Worm (Caenorhabditis elegans): ENCODE measurements around the gene txt-2.
A peak's percentile ranks its signal among the peaks of the same experiment; 100 is the strongest.

The txt-2 gene

DNA sequence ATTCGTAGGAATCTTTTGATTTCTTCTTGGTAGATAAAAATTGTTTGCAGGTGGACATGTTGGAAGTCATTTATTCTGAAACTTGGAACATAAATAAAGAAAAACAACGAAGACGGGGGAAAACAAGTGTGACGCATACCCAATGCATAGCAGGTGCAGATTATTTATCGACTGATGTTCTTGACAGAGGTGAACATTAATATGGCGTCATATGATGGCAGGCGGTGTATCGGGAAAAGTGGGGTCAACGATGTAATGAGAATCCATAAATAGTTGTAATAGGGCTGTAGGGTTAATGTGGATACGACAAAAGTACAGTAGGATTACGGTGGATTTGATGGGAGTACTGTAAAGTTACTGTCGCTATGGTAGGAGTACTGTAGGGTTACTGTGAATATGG, at the start of gene txt-2:
TSS of gene txt-2 (minus strand) at position 214 of the 400 bp plus-strand sequence.
- TF ChIP-seq lin-32 (GFP tag; optimal IDR thresholded peaks at IDR 0.05), result no peak
- peak; percentile 91 for TF ChIP-seq nhr-2 (tag; optimal IDR thresholded peaks at IDR 0.05)

DNA sequence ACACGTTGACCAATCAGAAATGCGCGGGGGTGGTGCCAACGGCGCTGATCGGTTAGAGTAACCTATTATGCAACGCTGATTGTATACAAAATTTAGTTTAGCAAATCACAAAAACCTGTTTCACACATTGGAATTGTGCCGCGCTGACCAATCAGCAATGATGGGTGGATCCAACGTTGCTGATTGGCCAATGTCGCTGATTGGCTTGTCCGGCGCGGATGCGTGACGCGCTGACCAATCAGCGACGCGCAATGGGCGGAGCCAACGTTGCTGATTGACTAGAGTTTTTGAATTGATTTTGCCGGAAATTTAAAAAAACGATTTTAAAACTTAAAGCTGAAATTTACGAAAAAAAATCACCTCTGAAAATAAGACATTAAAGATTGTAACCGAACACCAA, 45.0 kb upstream of the txt-2 start:
- TF ChIP-seq bed-3 (GFP tag; optimal IDR thresholded peaks at IDR 0.05) (no peak), tbx-8 (GFP tag; optimal IDR thresholded peaks at IDR 0.05) (no peak), M03D4.4 (tag; optimal IDR thresholded peaks at IDR 0.05) (no peak), nhr-2 (tag; optimal IDR thresholded peaks at IDR 0.05) (no peak), mep-1 (tag; optimal IDR thresholded peaks at IDR 0.05) (no peak), unc-120 (tag; optimal IDR thresholded peaks at IDR 0.05; ENCODE audit: poor library complexity, severe bottlenecking) (no peak), elt-1 (tag; optimal IDR thresholded peaks at IDR 0.05; ENCODE audit: borderline replicate concordance, insufficient read depth) (no peak), nhr-28 (tag; optimal IDR thresholded peaks at IDR 0.05) (no peak), ham-2 (GFP tag; optimal IDR thresholded peaks at IDR 0.05) (no peak), lsy-2 (tag; optimal IDR thresholded peaks at IDR 0.05) (no peak), ceh-39 (tag; optimal IDR thresholded peaks at IDR 0.05) (no peak), lin-13 (tag; optimal IDR thresholded peaks at IDR 0.05) (no peak)

- TF ChIP-seq nhr-2 (tag; optimal IDR thresholded peaks at IDR 0.05) (no peak), sptf-1 (tag; optimal IDR thresholded peaks at IDR 0.05) (no peak), zip-8 (tag; optimal IDR thresholded peaks at IDR 0.05) (no peak), ztf-11 (tag; optimal IDR thresholded peaks at IDR 0.05) (no peak), snpc-4 (tag; optimal IDR thresholded peaks at IDR 0.05) (no peak), hlh-1 (tag; optimal IDR thresholded peaks at IDR 0.05) (peak; percentile 84), lin-32 (GFP tag; optimal IDR thresholded peaks at IDR 0.05) (no peak), unc-62 (GFP tag; optimal IDR thresholded peaks at IDR 0.05) (peak; percentile 10), unc-120 (tag; optimal IDR thresholded peaks at IDR 0.05; ENCODE audit: poor library complexity, severe bottlenecking) (peak; percentile 71), nhr-12 (tag; optimal IDR thresholded peaks at IDR 0.05) (no peak), ceh-83 (GFP tag; optimal IDR thresholded peaks at IDR 0.05) (no peak), ces-1 (GFP tag; optimal IDR thresholded peaks at IDR 0.05) (no peak), elt-1 (tag; optimal IDR thresholded peaks at IDR 0.05; ENCODE audit: borderline replicate concordance, insufficient read depth) (no peak), lin-13 (tag; optimal IDR thresholded peaks at IDR 0.05) (no peak), flh-1 (GFP tag; optimal IDR thresholded peaks at IDR 0.05) (no peak)
Measured at ce11 chrV:284808-285207, 44.5 kb upstream of the txt-2 start.

DNA sequence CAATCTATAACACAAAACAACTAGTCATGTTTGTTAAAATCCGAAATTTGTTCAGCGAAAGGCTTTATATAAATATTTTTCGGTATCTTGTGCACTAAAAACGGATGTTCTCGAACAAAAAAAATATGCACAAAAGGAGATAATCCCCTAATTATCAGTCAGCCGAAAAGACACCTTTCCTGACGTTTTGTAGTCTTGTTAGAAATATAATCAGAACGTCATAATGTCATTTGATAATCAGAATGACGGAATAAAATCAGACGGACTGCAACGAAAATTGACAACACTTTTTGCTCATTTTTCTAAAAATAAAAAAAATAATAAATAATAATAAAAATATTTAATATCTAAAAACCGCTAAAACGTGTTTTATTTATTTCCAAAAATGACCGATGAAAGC, 43.7 kb upstream of the txt-2 start:
- TF ChIP-seq nhr-2 (tag; optimal IDR thresholded peaks at IDR 0.05) (no peak), nhr-28 (tag; optimal IDR thresholded peaks at IDR 0.05) (no peak), lin-13 (tag; optimal IDR thresholded peaks at IDR 0.05) (no peak), ceh-43 (GFP tag; optimal IDR thresholded peaks at IDR 0.05) (no peak), nhr-76 (tag; optimal IDR thresholded peaks at IDR 0.05) (no peak), M03D4.4 (tag; optimal IDR thresholded peaks at IDR 0.05) (no peak), tbx-8 (GFP tag; optimal IDR thresholded peaks at IDR 0.05) (no peak), unc-39 (tag; optimal IDR thresholded peaks at IDR 0.05) (no peak), drap-1 (GFP tag; optimal IDR thresholded peaks at IDR 0.05) (no peak), ceh-39 (tag; optimal IDR thresholded peaks at IDR 0.05) (no peak), lin-32 (GFP tag; optimal IDR thresholded peaks at IDR 0.05) (no peak), nhr-12 (tag; optimal IDR thresholded peaks at IDR 0.05) (no peak), lsy-2 (tag; optimal IDR thresholded peaks at IDR 0.05) (no peak), snpc-4 (tag; optimal IDR thresholded peaks at IDR 0.05) (no peak), zip-8 (tag; optimal IDR thresholded peaks at IDR 0.05) (no peak), nhr-237 (tag; optimal IDR thresholded peaks at IDR 0.05) (no peak), sptf-1 (tag; optimal IDR thresholded peaks at IDR 0.05) (no peak), bed-3 (GFP tag; optimal IDR thresholded peaks at IDR 0.05) (no peak)

DNA sequence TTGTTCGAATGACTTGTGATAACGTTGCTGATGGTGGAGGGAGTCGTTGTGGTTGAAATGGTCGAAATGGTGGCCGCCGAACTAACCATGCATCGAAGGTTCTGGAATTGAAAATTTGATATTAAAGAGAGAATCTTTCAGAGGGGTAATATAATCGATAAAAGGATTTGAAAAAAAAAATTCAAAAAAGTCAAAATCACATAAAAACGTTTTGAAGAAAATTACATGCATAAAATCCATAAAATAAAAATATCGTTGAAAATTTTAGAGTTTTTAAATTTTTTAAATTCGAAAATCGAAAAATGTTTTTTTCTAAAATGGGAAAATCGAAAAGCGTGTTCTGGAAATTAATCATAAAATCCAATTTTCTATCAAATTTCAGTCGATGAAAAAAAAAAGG, 41.3 kb upstream of the txt-2 start, which contains the start of gene npr-5:
TSS of gene npr-5 (minus strand) at position 101 of the 400 bp plus-strand sequence.
- TF ChIP-seq pha-4 (tag; optimal IDR thresholded peaks at IDR 0.05) (no peak), unc-39 (tag; optimal IDR thresholded peaks at IDR 0.05) (no peak), unc-120 (tag; optimal IDR thresholded peaks at IDR 0.05; ENCODE audit: poor library complexity, severe bottlenecking) (no peak), snpc-4 (tag; optimal IDR thresholded peaks at IDR 0.05) (no peak), tbx-8 (GFP tag; optimal IDR thresholded peaks at IDR 0.05) (no peak), ham-2 (GFP tag; optimal IDR thresholded peaks at IDR 0.05) (no peak)

ce11 chrV:281111-281510, 40.8 kb upstream of the txt-2 start:
- no peak for TF ChIP-seq drap-1 (GFP tag; optimal IDR thresholded peaks at IDR 0.05)
- no peak for TF ChIP-seq ceh-43 (GFP tag; optimal IDR thresholded peaks at IDR 0.05)
- no peak for TF ChIP-seq sem-2 (GFP tag; optimal IDR thresholded peaks at IDR 0.05)
- TF ChIP-seq mab-5 (tag; optimal IDR thresholded peaks at IDR 0.05), result no peak
- no peak for TF ChIP-seq tbx-8 (GFP tag; optimal IDR thresholded peaks at IDR 0.05)
- peak; percentile 97 for TF ChIP-seq unc-62 (GFP tag; optimal IDR thresholded peaks at IDR 0.05)
- TF ChIP-seq hlh-1 (tag; optimal IDR thresholded peaks at IDR 0.05), result peak; percentile 41
- peak; percentile 14 for TF ChIP-seq unc-120 (tag; optimal IDR thresholded peaks at IDR 0.05; ENCODE audit: poor library complexity, severe bottlenecking)
- TF ChIP-seq ztf-11 (tag; optimal IDR thresholded peaks at IDR 0.05), result no peak

Data from whole organism, mixed stage, embryonic.